Fruit fly (Drosophila melanogaster): ENCODE measurements around the gene crn.
A peak's percentile ranks its signal among the peaks of the same experiment; 100 is the strongest.

Gene crn

dm6 chrX:2222181-2222790 lies 27.5 kb downstream of the crn start, which contains the start of gene Vinc (continued):
- TF ChIP-seq CG6689 (GFP tag; IDR thresholded peaks at IDR 0.05): peak; percentile 92
- TF ChIP-seq lilli (GFP tag; optimal IDR thresholded peaks at IDR 0.05): peak; percentile 81
- TF ChIP-seq CG3163 (GFP tag; optimal IDR thresholded peaks at IDR 0.05): peak; percentile 39
- no peak for TF ChIP-seq CG43689 (GFP tag; IDR thresholded peaks at IDR 0.05)
- peak; percentile 62 for TF ChIP-seq az2 (GFP tag; optimal IDR thresholded peaks at IDR 0.05)
- TF ChIP-seq ham (GFP tag; IDR thresholded peaks at IDR 0.05): no peak
- TF ChIP-seq btn (GFP tag; optimal IDR thresholded peaks at IDR 0.05): peak; percentile 62
- peak; percentile 95 for TF ChIP-seq Meics (GFP tag; optimal IDR thresholded peaks at IDR 0.05)
- peak; percentile 68 for TF ChIP-seq B-H1 (GFP tag; IDR thresholded peaks at IDR 0.05)
- peak; percentile 53 for TF ChIP-seq Sry-β (GFP tag; optimal IDR thresholded peaks at IDR 0.05)
- no peak for TF ChIP-seq prd (optimal IDR thresholded peaks at IDR 0.05)
- TF ChIP-seq prd (GFP tag; IDR thresholded peaks at IDR 0.05): peak; percentile 79
- peak; percentile 87 for TF ChIP-seq CG14014 (GFP tag; IDR thresholded peaks at IDR 0.05)
- TF ChIP-seq Spps (tag; optimal IDR thresholded peaks at IDR 0.05): peak; percentile 74
- TF ChIP-seq CG8388 (GFP tag; optimal IDR thresholded peaks at IDR 0.05): peak; percentile 49
- peak; percentile 90 for TF ChIP-seq Ptx1 (GFP tag; IDR thresholded peaks at IDR 0.05)
- TF ChIP-seq cg (GFP tag; optimal IDR thresholded peaks at IDR 0.05): peak; percentile 71
- TF ChIP-seq CG16863 (GFP tag; optimal IDR thresholded peaks at IDR 0.05): peak; percentile 59
- TF ChIP-seq CG13287 (GFP tag; IDR thresholded peaks at IDR 0.05; ENCODE audit: partially characterized antibody): peak; percentile 35
- TF ChIP-seq CG12104 (GFP tag; optimal IDR thresholded peaks at IDR 0.05): peak; percentile 74
- TF ChIP-seq Kr (GFP tag; optimal IDR thresholded peaks at IDR 0.05): peak; percentile 42
- TF ChIP-seq MESR4 (GFP tag; optimal IDR thresholded peaks at IDR 0.05): no peak
- peak; percentile 51 for TF ChIP-seq CG31388 (GFP tag; optimal IDR thresholded peaks at IDR 0.05)
- TF ChIP-seq CHES-1-like (GFP tag; optimal IDR thresholded peaks at IDR 0.05): peak; percentile 58
- TF ChIP-seq CG34376 (GFP tag; optimal IDR thresholded peaks at IDR 0.05): peak; percentile 96
- peak; percentile 70 for TF ChIP-seq CG1647 (GFP tag; optimal IDR thresholded peaks at IDR 0.05)
- TF ChIP-seq Nf-YC (tag; optimal IDR thresholded peaks at IDR 0.05): peak; percentile 86
- TF ChIP-seq CG12299 (tag; optimal IDR thresholded peaks at IDR 0.05): peak; percentile 77
- TF ChIP-seq CG14710 (tag; optimal IDR thresholded peaks at IDR 0.05): peak; percentile 83
- TF ChIP-seq CG12391 (tag; optimal IDR thresholded peaks at IDR 0.05): peak; percentile 76
- TF ChIP-seq CG18599 (GFP tag; optimal IDR thresholded peaks at IDR 0.05): peak; percentile 96
- TF ChIP-seq Atf6 (GFP tag; IDR thresholded peaks at IDR 0.05): peak; percentile 91
- peak; percentile 80 for TF ChIP-seq dmrt99B (tag; optimal IDR thresholded peaks at IDR 0.05)
- 0 out of 2 replicates have a peak, but pooled peaks have one; percentile 30 for TF ChIP-seq Poxn (GFP tag; IDR thresholded peaks at IDR 0.05)
- peak; percentile 85 for TF ChIP-seq CG34422 (GFP tag; IDR thresholded peaks at IDR 0.05)
- peak; percentile 85 for TF ChIP-seq slp2 (GFP tag; optimal IDR thresholded peaks at IDR 0.05)
- TF ChIP-seq rib (GFP tag; IDR thresholded peaks at IDR 0.05): peak; percentile 63; the same call in 1 of the 2 replicates
- TF ChIP-seq Bgb (GFP tag; IDR thresholded peaks at IDR 0.05; ENCODE audit: partially characterized antibody): peak; percentile 43
- peak; percentile 88 for TF ChIP-seq Side (GFP tag; optimal IDR thresholded peaks at IDR 0.05)
- TF ChIP-seq Hsf (GFP tag; optimal IDR thresholded peaks at IDR 0.05): peak; percentile 57
- peak; percentile 20 for TF ChIP-seq CG2202 (tag; optimal IDR thresholded peaks at IDR 0.05)
- TF ChIP-seq Stat92E (GFP tag; optimal IDR thresholded peaks at IDR 0.05): peak in 1 of 3 experiments; percentile 42
- 0 out of 3 replicates have a peak, but pooled peaks have one; percentile 27 for TF ChIP-seq CG34224 (GFP tag; IDR thresholded peaks at IDR 0.05; ENCODE audit: partially characterized antibody)
- TF ChIP-seq CG17612 (GFP tag; IDR thresholded peaks at IDR 0.05): no peak; the same call in 1 of the 2 replicates
- TF ChIP-seq unpg (GFP tag; optimal IDR thresholded peaks at IDR 0.05): peak; percentile 73
- TF ChIP-seq HHEX (GFP tag; optimal IDR thresholded peaks at IDR 0.05): peak; percentile 90
- no peak for TF ChIP-seq gsb-n (tag; optimal IDR thresholded peaks at IDR 0.05)
- TF ChIP-seq Dbx (GFP tag; IDR thresholded peaks at IDR 0.05): peak; percentile 89
- no peak for TF ChIP-seq D (optimal IDR thresholded peaks at IDR 0.05)
- TF ChIP-seq D (GFP tag; optimal IDR thresholded peaks at IDR 0.05): peak; percentile 82
